Worm (Caenorhabditis elegans) whole organism, late embryonic: ENCODE data around the gene C26D10.6.

ENCODE experiments used
- C38D4.7 ChIP-seq: fragments of 200-800 bp; sonication (Bioruptor generic); optimal IDR thresholded peaks from 2 replicates; lab custom pipeline; 2018; ENCODE audit warnings: mild to moderate bottlenecking, missing genetic modification characterization, moderate library complexity, missing compliant biosample characterization
- F13H6.1 ChIP-seq: sonication (generic microtip); optimal IDR thresholded peaks from 2 replicates; lab custom pipeline; 2016; ENCODE audit warnings: missing genetic modification characterization, missing compliant biosample characterization
- K02D7.2 ChIP-seq: sonication (generic microtip); optimal IDR thresholded peaks from 2 replicates; lab custom pipeline; 2017; ENCODE audit warnings: mild to moderate bottlenecking, missing genetic modification characterization, missing compliant biosample characterization
- K09A11.1 ChIP-seq: sonication (generic microtip); optimal IDR thresholded peaks from 2 replicates; lab custom pipeline; 2017; ENCODE audit warnings: antibody characterized with exemption, mild to moderate bottlenecking, missing genetic modification characterization, missing compliant biosample characterization; ENCODE audit not compliant: insufficient read depth
- T23F11.4 ChIP-seq: fragments of 200-800 bp; sonication (Bioruptor generic); optimal IDR thresholded peaks from 2 replicates; lab custom pipeline; 2018; ENCODE audit warnings: mild to moderate bottlenecking, missing genetic modification characterization, missing compliant biosample characterization
- ahr-1 ChIP-seq: sonication (generic microtip); optimal IDR thresholded peaks from 2 replicates; lab custom pipeline; 2016; ENCODE audit warnings: missing genetic modification characterization, missing compliant biosample characterization
- ama-1 ChIP-seq: fragments of 150-350 bp; optimal IDR thresholded peaks from 2 replicates; lab custom pipeline; 2014
- ceh-19 ChIP-seq: fragments of 200-800 bp; sonication (Bioruptor generic); optimal IDR thresholded peaks from 2 replicates; lab custom pipeline; 2018; ENCODE audit warnings: mild to moderate bottlenecking, missing genetic modification characterization, missing compliant biosample characterization
- ceh-2 ChIP-seq: sonication (generic microtip); optimal IDR thresholded peaks from 2 replicates; lab custom pipeline; 2016; ENCODE audit warnings: missing genotype, missing genetic modification characterization, missing compliant biosample characterization
- ceh-22 ChIP-seq: sonication (generic microtip); optimal IDR thresholded peaks from 2 replicates; lab custom pipeline; 2017; ENCODE audit warnings: missing biosample characterization, missing genetic modification characterization
- ceh-24 ChIP-seq: sonication (generic microtip); optimal IDR thresholded peaks from 2 replicates; lab custom pipeline; 2016; ENCODE audit warnings: mild to moderate bottlenecking, missing genetic modification characterization, missing compliant biosample characterization
- ceh-30 ChIP-seq: fragments of 150-350 bp; optimal IDR thresholded peaks from 2 replicates; lab custom pipeline; 2014; ENCODE audit warnings: missing biosample characterization, missing genetic modification characterization
- ceh-31 ChIP-seq: sonication (generic microtip); optimal IDR thresholded peaks from 2 replicates; lab custom pipeline; 2016; ENCODE audit warnings: missing genetic modification characterization, missing compliant biosample characterization
- ceh-34 ChIP-seq: sonication (generic microtip); optimal IDR thresholded peaks from 2 replicates; lab custom pipeline; 2016; ENCODE audit warnings: mild to moderate bottlenecking, missing genetic modification characterization, missing compliant biosample characterization
- ceh-48 ChIP-seq: sonication (generic microtip); optimal IDR thresholded peaks from 2 replicates; lab custom pipeline; 2016; ENCODE audit warnings: missing genetic modification characterization, inconsistent platforms, missing compliant biosample characterization
- ceh-6 ChIP-seq: fragments of 200-800 bp; sonication (Bioruptor generic); optimal IDR thresholded peaks from 2 replicates; lab custom pipeline; 2018; ENCODE audit warnings: mild to moderate bottlenecking, missing genetic modification characterization, missing compliant biosample characterization
- ceh-9 ChIP-seq: sonication (generic microtip); optimal IDR thresholded peaks from 2 replicates; lab custom pipeline; 2016; ENCODE audit warnings: mild to moderate bottlenecking, missing genetic modification characterization, inconsistent platforms, missing compliant biosample characterization
- che-1 ChIP-seq: sonication (generic microtip); optimal IDR thresholded peaks from 2 replicates; lab custom pipeline; 2016; ENCODE audit warnings: mild to moderate bottlenecking, missing genetic modification characterization, missing compliant biosample characterization
- dmd-4 ChIP-seq: sonication (generic microtip); optimal IDR thresholded peaks from 2 replicates; lab custom pipeline; 2016; ENCODE audit warnings: borderline replicate concordance, missing genetic modification characterization, missing compliant biosample characterization
- dve-1 ChIP-seq: sonication (generic microtip); optimal IDR thresholded peaks from 2 replicates; lab custom pipeline; 2017; ENCODE audit warnings: antibody characterized with exemption, mild to moderate bottlenecking, missing genetic modification characterization, missing compliant biosample characterization
- elt-2 ChIP-seq: sonication (generic microtip); optimal IDR thresholded peaks from 2 replicates; lab custom pipeline; 2016; ENCODE audit warnings: missing genetic modification reagents, missing genetic modification characterization, missing compliant biosample characterization
- elt-4 ChIP-seq: sonication (generic microtip); optimal IDR thresholded peaks from 2 replicates; lab custom pipeline; 2016; ENCODE audit warnings: missing genetic modification characterization, missing compliant biosample characterization
- ets-4 ChIP-seq: sonication (generic microtip); optimal IDR thresholded peaks from 2 replicates; lab custom pipeline; 2016; ENCODE audit warnings: missing genetic modification characterization, missing compliant biosample characterization
- eyg-1 ChIP-seq: sonication (generic microtip); optimal IDR thresholded peaks from 2 replicates; lab custom pipeline; 2016; ENCODE audit warnings: missing genotype, missing genetic modification characterization, missing compliant biosample characterization
- fax-1 ChIP-seq: sonication (generic microtip); optimal IDR thresholded peaks from 2 replicates; lab custom pipeline; 2016; ENCODE audit warnings: missing genotype, missing genetic modification characterization, missing compliant biosample characterization
- fkh-10 ChIP-seq: fragments of 150-350 bp; optimal IDR thresholded peaks from 2 replicates; lab custom pipeline; 2014; ENCODE audit warnings: missing biosample characterization, missing genetic modification reagents, missing genetic modification characterization
- fkh-6 ChIP-seq: sonication (generic microtip); optimal IDR thresholded peaks from 2 replicates; lab custom pipeline; 2016; ENCODE audit warnings: missing genetic modification characterization, missing compliant biosample characterization
- hlh-15 ChIP-seq: sonication (generic microtip); optimal IDR thresholded peaks from 2 replicates; lab custom pipeline; 2016; ENCODE audit warnings: missing genetic modification characterization, missing compliant biosample characterization
- hlh-30 ChIP-seq: sonication (generic microtip); optimal IDR thresholded peaks from 2 replicates; lab custom pipeline; 2017; ENCODE audit warnings: antibody characterized with exemption, missing genetic modification characterization, missing compliant biosample characterization; ENCODE audit not compliant: insufficient read depth
- hlh-6 ChIP-seq: sonication (generic microtip); optimal IDR thresholded peaks from 2 replicates; lab custom pipeline; 2016; ENCODE audit warnings: missing genotype, missing genetic modification characterization, missing compliant biosample characterization
- lim-6 ChIP-seq: sonication (generic microtip); optimal IDR thresholded peaks from 2 replicates; lab custom pipeline; 2016; ENCODE audit warnings: missing genetic modification characterization, missing compliant biosample characterization
- lin-11 ChIP-seq: fragments of 200-800 bp; sonication (Bioruptor generic); optimal IDR thresholded peaks from 2 replicates; lab custom pipeline; 2018; ENCODE audit warnings: mild to moderate bottlenecking, missing genetic modification characterization, missing compliant biosample characterization
- madf-2 ChIP-seq: sonication (generic microtip); optimal IDR thresholded peaks from 2 replicates; lab custom pipeline; 2017; ENCODE audit warnings: missing genetic modification characterization, missing compliant biosample characterization
- mec-3 ChIP-seq: sonication (generic microtip); optimal IDR thresholded peaks from 2 replicates; lab custom pipeline; 2016; ENCODE audit warnings: borderline replicate concordance, missing genetic modification characterization, missing compliant biosample characterization
- nfya-1 ChIP-seq: sonication (generic microtip); optimal IDR thresholded peaks from 2 replicates; lab custom pipeline; 2017; ENCODE audit warnings: missing genetic modification characterization, mild to moderate bottlenecking, missing compliant biosample characterization, antibody characterized with exemption, moderate library complexity
- nhr-11 ChIP-seq: fragments of 150-350 bp; optimal IDR thresholded peaks from 2 replicates; lab custom pipeline; 2014; ENCODE audit warnings: missing biosample characterization, missing genetic modification characterization
- nhr-232 ChIP-seq: sonication (generic microtip); optimal IDR thresholded peaks from 2 replicates; lab custom pipeline; 2016; ENCODE audit warnings: missing genetic modification characterization, missing compliant biosample characterization
- npax-4 ChIP-seq: sonication (generic microtip); optimal IDR thresholded peaks from 2 replicates; lab custom pipeline; 2016; ENCODE audit warnings: missing genetic modification characterization, missing compliant biosample characterization
- pat-9 ChIP-seq: fragments of 200-800 bp; sonication (Bioruptor generic); optimal IDR thresholded peaks from 2 replicates; lab custom pipeline; 2018; ENCODE audit warnings: mild to moderate bottlenecking, missing genetic modification characterization, moderate library complexity, missing compliant biosample characterization
- pax-1 ChIP-seq: fragments of 150-350 bp; optimal IDR thresholded peaks from 2 replicates; lab custom pipeline; 2014; ENCODE audit warnings: missing biosample characterization, missing genetic modification characterization
- pha-2 ChIP-seq: sonication (generic microtip); optimal IDR thresholded peaks from 2 replicates; lab custom pipeline; 2017; ENCODE audit warnings: mild to moderate bottlenecking, missing genetic modification characterization, missing compliant biosample characterization
- pqm-1 ChIP-seq: sonication (generic microtip); optimal IDR thresholded peaks from 2 replicates; lab custom pipeline; 2016; ENCODE audit warnings: missing genetic modification characterization, missing compliant biosample characterization
- ref-2 ChIP-seq: sonication (generic microtip); optimal IDR thresholded peaks from 2 replicates; lab custom pipeline; 2016; ENCODE audit warnings: missing genetic modification characterization, missing compliant biosample characterization
- sdc-2 ChIP-seq: sonication (generic microtip); optimal IDR thresholded peaks from 2 replicates; lab custom pipeline; 2016; ENCODE audit warnings: missing genotype, missing genetic modification characterization, missing compliant biosample characterization
- sox-2 ChIP-seq: fragments of 200-800 bp; sonication (Bioruptor generic); IDR thresholded peaks from 2 replicates; pipeline ENCODE4 v1.3.6; 2022; ENCODE audit warnings: missing genetic modification reagents, missing genetic modification characterization, missing compliant biosample characterization
- sox-4 ChIP-seq: sonication (generic microtip); optimal IDR thresholded peaks from 2 replicates; lab custom pipeline; 2017; ENCODE audit warnings: mild to moderate bottlenecking, missing genetic modification characterization, inconsistent platforms, missing compliant biosample characterization
- syd-9 ChIP-seq: sonication (generic microtip); optimal IDR thresholded peaks from 2 replicates; lab custom pipeline; 2016; ENCODE audit warnings: mild to moderate bottlenecking, missing genetic modification characterization, moderate library complexity, missing compliant biosample characterization
- tbx-7 ChIP-seq: sonication (generic microtip); optimal IDR thresholded peaks from 2 replicates; lab custom pipeline; 2016; ENCODE audit warnings: missing genotype, missing genetic modification characterization, missing compliant biosample characterization
- ttx-3 ChIP-seq: sonication (generic microtip); optimal IDR thresholded peaks from 2 replicates; lab custom pipeline; 2016; ENCODE audit warnings: missing genetic modification reagents, missing genetic modification characterization, missing compliant biosample characterization
- unc-3 ChIP-seq, 2 experiments: fragments of 200-800 bp in 1 of 2; sonication (Bioruptor generic) in 1 of 2; sonication (generic microtip) in 1 of 2; conservative IDR thresholded peaks in 1 of 2; optimal IDR thresholded peaks in 1 of 2; 2 replicates each; pipeline versions ENCODE4 v1.3.6 to Lab custom; 2016 to 2022; ENCODE audit warnings: missing compliant biosample characterization in 2 of 2, missing genetic modification characterization in 2 of 2, missing genetic modification reagents in 1 of 2
- unc-55 ChIP-seq: sonication (generic microtip); optimal IDR thresholded peaks from 2 replicates; lab custom pipeline; 2017; ENCODE audit warnings: missing biosample characterization, missing genetic modification reagents, missing genetic modification characterization
- zip-5 ChIP-seq: sonication (generic microtip); optimal IDR thresholded peaks from 2 replicates; lab custom pipeline; 2016; ENCODE audit warnings: missing genetic modification characterization, missing compliant biosample characterization
- ztf-16 ChIP-seq: sonication (generic microtip); optimal IDR thresholded peaks from 2 replicates; lab custom pipeline; 2017; ENCODE audit warnings: missing genetic modification characterization, missing compliant biosample characterization

Gene C26D10.6

DNA sequence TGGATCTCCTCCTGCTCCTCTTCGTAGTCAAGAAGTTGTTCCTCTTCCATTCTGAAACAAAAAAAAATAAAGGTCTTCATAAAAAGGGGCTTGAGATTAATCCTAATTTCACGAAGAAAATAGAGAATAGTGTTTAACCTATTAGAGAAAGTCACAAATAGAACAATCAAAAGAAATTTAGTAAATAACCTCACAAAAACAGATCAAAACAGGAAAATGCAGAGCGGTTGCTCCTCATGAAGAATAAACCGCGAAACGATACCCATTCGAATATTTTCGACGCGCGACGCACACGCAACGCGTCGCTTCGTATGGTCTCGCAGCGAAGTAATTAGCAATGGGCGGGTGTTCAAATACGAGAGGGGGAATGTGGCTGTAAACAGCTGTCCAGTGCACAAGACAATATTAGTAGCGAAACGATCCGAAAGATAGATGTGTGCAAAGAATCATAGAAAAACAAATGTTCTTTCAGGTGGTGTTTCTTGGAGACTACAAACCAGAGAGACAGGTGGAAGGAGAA lies 25.6 kb downstream of the C26D10.6 start, which contains the start of gene hel-1:
Gene hel-1 (minus strand): TSS at position 51 of the 520 bp plus-strand sequence.
- TF ChIP-seq ceh-31 (tag; lab: Kevin White, UChicago): peak; percentile 90
- TF ChIP-seq sox-4: no peak
- TF ChIP-seq ceh-22 (tag; lab: Kevin White, UChicago): no peak
- TF ChIP-seq ceh-9 (tag; lab: Kevin White, UChicago): no peak
- no peak for TF ChIP-seq ceh-48 (tag; lab: Kevin White, UChicago)
- no peak for TF ChIP-seq unc-55 (GFP tag; lab: Kevin White, UChicago)
- TF ChIP-seq pqm-1: no peak
- TF ChIP-seq dmd-4 (tag; lab: Kevin White, UChicago): no peak
- TF ChIP-seq hlh-30 (tag; lab: Kevin White, UChicago): no peak
- no peak for TF ChIP-seq C38D4.7 (GFP tag; lab: Kevin White, UChicago)
- TF ChIP-seq elt-2 (tag; lab: Kevin White, UChicago): no peak
- TF ChIP-seq hlh-6 (tag; lab: Kevin White, UChicago): no peak
- TF ChIP-seq syd-9 (tag; lab: Kevin White, UChicago): no peak
- no peak for TF ChIP-seq eyg-1 (tag; lab: Kevin White, UChicago)
- no peak for TF ChIP-seq K02D7.2 (tag; lab: Kevin White, UChicago)
- TF ChIP-seq fax-1 (tag; lab: Kevin White, UChicago): no peak
- TF ChIP-seq mec-3 (tag; lab: Kevin White, UChicago): no peak
- peak; percentile 30 for TF ChIP-seq madf-2 (tag; lab: Kevin White, UChicago)
- no peak for TF ChIP-seq hlh-15 (tag; lab: Kevin White, UChicago)
- TF ChIP-seq T23F11.4: peak; percentile 16
- peak; percentile 15 for TF ChIP-seq ceh-6 (GFP tag; lab: Kevin White, UChicago)
- TF ChIP-seq pat-9 (tag; lab: Kevin White, UChicago): no peak
- no peak for TF ChIP-seq sox-2 (GFP tag; lab: Robert Waterston, UW)
- TF ChIP-seq ahr-1 (tag; lab: Kevin White, UChicago): no peak
- TF ChIP-seq ref-2 (tag; lab: Kevin White, UChicago): peak; percentile 71
- no peak for TF ChIP-seq fkh-10
- peak; percentile 51 for TF ChIP-seq dve-1 (tag; lab: Kevin White, UChicago)
- TF ChIP-seq K09A11.1 (tag; lab: Kevin White, UChicago): no peak
- no peak for TF ChIP-seq nhr-232 (tag; lab: Kevin White, UChicago)
- no peak for TF ChIP-seq F13H6.1
- TF ChIP-seq sdc-2 (tag; lab: Kevin White, UChicago): peak; percentile 47
- TF ChIP-seq fkh-6 (tag; lab: Kevin White, UChicago): no peak
- TF ChIP-seq ama-1 (lab: Kevin White, UChicago): no peak
- TF ChIP-seq pha-2 (tag; lab: Kevin White, UChicago): peak; percentile 39
- TF ChIP-seq ztf-16 (tag; lab: Kevin White, UChicago): peak; percentile 10
- TF ChIP-seq tbx-7 (tag; lab: Kevin White, UChicago): no peak
- TF ChIP-seq ttx-3 (tag; lab: Kevin White, UChicago): no peak
- TF ChIP-seq che-1 (tag; lab: Kevin White, UChicago): no peak
- TF ChIP-seq npax-4 (tag; lab: Kevin White, UChicago): no peak
- TF ChIP-seq ceh-2 (tag; lab: Kevin White, UChicago): peak; percentile 56
- TF ChIP-seq elt-4: no peak
- TF ChIP-seq ceh-30 (tag; lab: Kevin White, UChicago): peak; percentile 25
- TF ChIP-seq zip-5 (tag; lab: Kevin White, UChicago): no peak
- TF ChIP-seq ceh-19 (GFP tag; lab: Kevin White, UChicago): peak; percentile 10
- no peak for TF ChIP-seq lim-6 (tag; lab: Kevin White, UChicago)
- no peak for TF ChIP-seq unc-3 (GFP tag; conservative IDR thresholded peaks at IDR 0.05; lab: Robert Waterston, UW)
- TF ChIP-seq unc-3 (tag; optimal IDR thresholded peaks at IDR 0.05; lab: Kevin White, UChicago): no peak
- no peak for TF ChIP-seq nhr-11 (tag; lab: Kevin White, UChicago)
- no peak for TF ChIP-seq pax-1
- peak; percentile 71 for TF ChIP-seq ceh-34 (tag; lab: Kevin White, UChicago)
- TF ChIP-seq ceh-24: no peak
- TF ChIP-seq lin-11 (tag; lab: Kevin White, UChicago): no peak
- TF ChIP-seq ets-4: peak; percentile 29
- TF ChIP-seq nfya-1 (tag; lab: Kevin White, UChicago): peak; percentile 68
